Worm (Caenorhabditis elegans): ENCODE results near the gene srw-67.

- TF ChIP-seq F13C5.2 (tag; optimal IDR thresholded peaks at IDR 0.05), result no peak
- no peak for TF ChIP-seq sea-1 (GFP tag; conservative IDR thresholded peaks at IDR 0.05)
- no peak for TF ChIP-seq ama-1 (optimal IDR thresholded peaks at IDR 0.05)
- TF ChIP-seq scrt-1 (GFP tag; IDR thresholded peaks at IDR 0.05), result no peak
- TF ChIP-seq flt-1 (GFP tag; IDR thresholded peaks at IDR 0.05), result no peak
- TF ChIP-seq ets-7 (tag; optimal IDR thresholded peaks at IDR 0.05), result no peak
- TF ChIP-seq ceh-13 (GFP tag; optimal IDR thresholded peaks at IDR 0.05), result no peak
- TF ChIP-seq tbx-37 (GFP tag; conservative IDR thresholded peaks at IDR 0.05), result no peak
- TF ChIP-seq aly-1 (tag; optimal IDR thresholded peaks at IDR 0.05), result no peak
- no peak for TF ChIP-seq ceh-36 (tag; optimal IDR thresholded peaks at IDR 0.05)
- no peak for TF ChIP-seq hnd-1 (tag; optimal IDR thresholded peaks at IDR 0.05)
- no peak for TF ChIP-seq hmg-4 (GFP tag; optimal IDR thresholded peaks at IDR 0.05)
- TF ChIP-seq B0310.2 (tag; optimal IDR thresholded peaks at IDR 0.05), result no peak
- TF ChIP-seq hmbx-1 (tag; optimal IDR thresholded peaks at IDR 0.05), result no peak
Observed at ce11 chrV:7434805-7435363, 17.4 kb downstream of the srw-67 start.
